Fruit fly (Drosophila melanogaster) whole organism, adult: ENCODE results near the gene CG1722.

ENCODE experiments used
- CG12768 ChIP-seq: fragments of 200-800 bp; sonication (Bioruptor generic); optimal IDR thresholded peaks from 2 replicates; lab custom pipeline; 2017; ENCODE audit warnings: missing biosample characterization, missing genetic modification characterization, mild to moderate bottlenecking, moderate library complexity, missing genetic modification reagents
- CG1620 ChIP-seq: fragments of 200-800 bp; sonication (Bioruptor generic); optimal IDR thresholded peaks from 2 replicates; lab custom pipeline; 2016; ENCODE audit warnings: missing biosample characterization, missing genetic modification characterization
- CG5204 ChIP-seq: fragments of 200-800 bp; sonication (Bioruptor generic); optimal IDR thresholded peaks from 2 replicates; lab custom pipeline; 2016; ENCODE audit warnings: missing biosample characterization, missing genetic modification characterization
- Hr96 ChIP-seq: fragments of 200-800 bp; sonication (Bioruptor generic); optimal IDR thresholded peaks from 2 replicates; lab custom pipeline; 2016; ENCODE audit warnings: missing biosample characterization, missing genetic modification characterization
- kay ChIP-seq: fragments of 200-800 bp; sonication (Bioruptor generic); peaks from one replicate; lab custom pipeline; 2016; ENCODE audit warnings: missing biosample characterization, missing genetic modification characterization, borderline replicate concordance
- pad ChIP-seq: fragments of 200-800 bp; sonication (Bioruptor generic); optimal IDR thresholded peaks from 3 replicates; lab custom pipeline; 2017; ENCODE audit warnings: missing biosample characterization, missing genetic modification characterization, mild to moderate bottlenecking, moderate library complexity, missing genetic modification reagents

Gene CG1722

DNA sequence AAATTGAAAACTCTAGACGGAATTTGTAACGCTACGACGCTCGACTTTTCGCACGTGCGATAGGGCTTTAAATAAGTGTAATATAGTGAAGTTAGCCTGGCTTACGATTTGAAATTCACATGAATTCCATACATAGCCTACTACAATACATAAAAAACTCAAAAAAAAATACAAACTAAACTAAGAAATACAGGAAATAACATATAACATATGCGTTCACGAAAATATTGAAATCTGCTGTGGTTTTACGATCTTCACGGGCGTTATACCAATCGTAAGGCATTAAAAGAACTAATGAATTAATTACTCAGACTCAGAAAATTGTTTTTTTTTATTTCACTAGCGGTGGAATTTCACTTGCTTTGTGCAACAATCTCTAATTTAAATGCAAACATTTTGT lies 47.7 kb downstream of the CG1722 start, which contains the start of gene CG1724:
Gene CG1724 (minus strand): TSS at position 101 of the 400 bp plus-strand sequence.
- TF ChIP-seq CG5204 (GFP tag; lab: Kevin White, UChicago): no peak
- no peak for TF ChIP-seq pad (GFP tag; lab: Kevin White, UChicago)
- no peak for TF ChIP-seq CG12768 (GFP tag; lab: Kevin White, UChicago)
- no peak for TF ChIP-seq Hr96 (GFP tag; lab: Kevin White, UChicago)
- no peak for TF ChIP-seq kay (GFP tag; lab: Kevin White, UChicago)
- TF ChIP-seq CG1620 (GFP tag; lab: Kevin White, UChicago): no peak
